Fruit fly (Drosophila melanogaster) whole organism, adult: ENCODE measurements around the gene BBS8.

Experiments
- CG14711 ChIP-seq: fragments of 200-800 bp; sonication (Bioruptor generic); optimal IDR thresholded peaks from 2 replicates; lab custom pipeline; 2018; ENCODE audit warnings: missing biosample characterization, mild to moderate bottlenecking, missing genetic modification characterization, moderate library complexity
- CG7045 ChIP-seq: fragments of 200-800 bp; sonication (Bioruptor generic); optimal IDR thresholded peaks from 2 replicates; lab custom pipeline; 2017; ENCODE audit warnings: missing biosample characterization, mild to moderate bottlenecking, missing genetic modification characterization
- Clk ChIP-seq: fragments of 200-800 bp; sonication (Bioruptor generic); optimal IDR thresholded peaks from 2 replicates; lab custom pipeline; 2017; ENCODE audit warnings: missing biosample characterization, missing genetic modification characterization
- kay ChIP-seq: fragments of 200-800 bp; sonication (Bioruptor generic); peaks from one replicate; lab custom pipeline; 2016; ENCODE audit warnings: missing biosample characterization, missing genetic modification characterization, borderline replicate concordance

dm6 chr2L:472073-472590 is 49.5 kb downstream of the BBS8 start, which contains the start of gene CG4297:
- TF ChIP-seq CG14711 (tag; lab: Kevin White, UChicago) (peak; percentile 66), CG7045 (GFP tag; lab: Kevin White, UChicago) (peak; percentile 87), kay (GFP tag; lab: Kevin White, UChicago) (no peak), Clk (GFP tag; lab: Kevin White, UChicago) (peak; percentile 85)
